Worm (Caenorhabditis elegans) whole organism, L1 larva: ENCODE results near the gene C50F4.1.

Source experiments
- egl-27 ChIP-seq, 2 experiments: fragments of 150-350 bp in 1 of 2; sonication (generic microtip); optimal IDR thresholded peaks; 3 replicates each; lab custom pipeline; 2017 to 2018; ENCODE audit warnings: missing biosample characterization in 2 of 2, missing genetic modification characterization in 2 of 2, missing genetic modification reagents in 2 of 2
- elt-3 ChIP-seq, 6 experiments: fragments of 150-350 bp in 1 of 6; sonication (generic microtip); optimal IDR thresholded peaks; 2 replicates each; lab custom pipeline; 2017 to 2018; ENCODE audit warnings: missing biosample characterization in 6 of 6, missing genetic modification characterization in 6 of 6, inconsistent platforms in 1 of 6
- grh-1 ChIP-seq: fragments of 200-800 bp; sonication (Bioruptor generic); IDR thresholded peaks from 2 replicates; pipeline ENCODE4 v1.3.6; 2022; ENCODE audit warnings: missing genetic modification reagents, missing genetic modification characterization, missing compliant biosample characterization
- irx-1 ChIP-seq: sonication (generic microtip); optimal IDR thresholded peaks from 2 replicates; lab custom pipeline; 2016; ENCODE audit warnings: missing genetic modification characterization, missing compliant biosample characterization
- lin-35 ChIP-seq, 2 experiments: fragments of 150-350 bp; optimal IDR thresholded peaks; 2 replicates each; lab custom pipeline; 2014; ENCODE audit warnings: missing biosample characterization in 2 of 2, missing genetic modification characterization in 2 of 2, missing genetic modification reagents in 2 of 2
- lir-3 ChIP-seq: sonication (generic microtip); optimal IDR thresholded peaks from 2 replicates; lab custom pipeline; 2016; ENCODE audit warnings: mild to moderate bottlenecking, missing genetic modification characterization, moderate library complexity, missing compliant biosample characterization; ENCODE audit not compliant: poor library complexity
- nhr-76 ChIP-seq: sonication (generic microtip); optimal IDR thresholded peaks from 2 replicates; lab custom pipeline; 2017; ENCODE audit warnings: missing biosample characterization, missing genetic modification characterization
- sox-4 ChIP-seq: sonication (generic microtip); optimal IDR thresholded peaks from 2 replicates; lab custom pipeline; 2016; ENCODE audit warnings: missing genetic modification characterization, missing compliant biosample characterization
- zag-1 ChIP-seq: fragments of 150-350 bp; optimal IDR thresholded peaks from 2 replicates; lab custom pipeline; 2014; ENCODE audit warnings: missing biosample characterization, missing genetic modification characterization

DNA sequence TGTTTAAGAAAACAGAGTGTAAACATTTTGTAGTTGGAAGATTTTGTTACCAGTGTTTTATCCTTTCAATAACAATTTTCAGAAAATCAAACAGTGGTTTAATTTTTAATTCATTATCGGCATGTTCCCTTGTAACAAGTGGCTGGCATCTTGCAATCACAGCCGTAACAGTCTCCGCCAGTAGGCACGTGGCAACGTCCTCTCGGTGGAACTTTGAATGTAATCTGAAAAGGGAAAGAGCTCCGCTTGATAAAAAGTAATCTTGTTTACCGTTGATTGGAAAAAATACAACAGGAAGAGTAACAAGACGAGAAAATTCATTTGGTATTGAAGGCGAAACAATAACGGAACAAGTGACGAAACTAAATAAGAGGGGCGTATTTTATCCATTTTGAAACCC is 37.2 kb upstream of the C50F4.1 start, which contains the start of gene K06A4.10:
- TF ChIP-seq zag-1: no peak
- TF ChIP-seq grh-1 (GFP tag; lab: Robert Waterston, UW): no peak
- TF ChIP-seq nhr-76 (tag; lab: Kevin White, UChicago): no peak
- no peak for TF ChIP-seq lir-3 (tag; lab: Kevin White, UChicago)
- no peak for TF ChIP-seq irx-1 (tag; lab: Kevin White, UChicago)
- TF ChIP-seq lin-35 (GFP tag; optimal IDR thresholded peaks at IDR 0.05; lab: Kevin White, UChicago): no peak
- TF ChIP-seq sox-4 (tag; lab: Kevin White, UChicago): no peak
- no peak for TF ChIP-seq elt-3 (tag; optimal IDR thresholded peaks at IDR 0.05; lab: Kevin White, UChicago)
- TF ChIP-seq egl-27 (tag; optimal IDR thresholded peaks at IDR 0.05; lab: Kevin White, UChicago): no peak
